Worm (Caenorhabditis elegans): ENCODE results near the gene sre-44.
"Not testable (repeated sequence)": the region's sequence is repeated elsewhere in the genome, so short reads cannot be mapped to it uniquely, and the experiment has no call there.

Gene sre-44

ce11 chrII:14000044-14000443 is 50.7 kb downstream of the sre-44 start, which contains the start of gene F01D5.3:
Gene F01D5.3 (minus strand): TSS chrII:14000144.
- not testable (repeated sequence) for TF ChIP-seq ceh-36 (tag; optimal IDR thresholded peaks at IDR 0.05); sea-1 (GFP tag; conservative IDR thresholded peaks at IDR 0.05); F13C5.2 (tag; optimal IDR thresholded peaks at IDR 0.05)

All from whole organism, early embryonic.